Worm (Caenorhabditis elegans) whole organism, L4 larva: ENCODE results near the gene ifb-1.
A peak's percentile ranks its signal among the peaks of the same experiment; 100 is the strongest.

Source experiments
- F37D6.2 ChIP-seq: sonication (generic microtip); optimal IDR thresholded peaks from 2 replicates; lab custom pipeline; 2016; ENCODE audit warnings: mild to moderate bottlenecking, missing genetic modification characterization, missing compliant biosample characterization
- F49E8.2 ChIP-seq: sonication (generic microtip); optimal IDR thresholded peaks from 2 replicates; lab custom pipeline; 2016; ENCODE audit warnings: missing compliant biosample characterization, mild to moderate bottlenecking, missing genetic modification characterization, borderline replicate concordance
- T26A8.4 ChIP-seq: fragments of 200-800 bp; sonication (Bioruptor generic); IDR thresholded peaks from 2 replicates; pipeline ENCODE4 v1.3.6; 2022; ENCODE audit warnings: missing genetic modification characterization, missing compliant biosample characterization
- Y105C5A.15 ChIP-seq: fragments of 200-800 bp; sonication (Bioruptor generic); IDR thresholded peaks from 2 replicates; pipeline ENCODE4 v1.3.6; 2022; ENCODE audit warnings: missing genetic modification characterization, missing compliant biosample characterization
- arid-1 ChIP-seq: fragments of 200-800 bp; sonication (Bioruptor generic); conservative IDR thresholded peaks from 2 replicates; pipeline ENCODE4 v1.3.6; 2022; ENCODE audit warnings: missing genetic modification reagents, missing genetic modification characterization, missing compliant biosample characterization
- ceh-20 ChIP-seq: fragments of 200-800 bp; sonication (Bioruptor generic); IDR thresholded peaks from 2 replicates; pipeline ENCODE4 v1.3.6; 2022; ENCODE audit warnings: missing genetic modification reagents, missing genetic modification characterization, missing compliant biosample characterization
- ceh-28 ChIP-seq: fragments of 150-350 bp; optimal IDR thresholded peaks from 2 replicates; lab custom pipeline; 2014; ENCODE audit warnings: missing biosample characterization, missing genetic modification reagents, missing genetic modification characterization
- ctbp-1 ChIP-seq: fragments of 200-800 bp; sonication (Bioruptor generic); IDR thresholded peaks from 2 replicates; pipeline ENCODE4 v1.3.6; 2022; ENCODE audit warnings: missing genetic modification reagents, missing genetic modification characterization, missing compliant biosample characterization
- daf-16 ChIP-seq, 3 experiments: sonication (generic microtip); optimal IDR thresholded peaks; 2 replicates each; lab custom pipeline; 2016 to 2017; ENCODE audit warnings: missing genetic modification characterization in 3 of 3, missing genetic modification reagents in 3 of 3, mild to moderate bottlenecking in 2 of 3, missing compliant biosample characterization in 2 of 3, missing biosample characterization in 1 of 3, moderate library complexity in 1 of 3
- duxl-1 ChIP-seq: sonication (generic microtip); optimal IDR thresholded peaks from 2 replicates; lab custom pipeline; 2016; ENCODE audit warnings: mild to moderate bottlenecking, missing genetic modification characterization, moderate library complexity, missing compliant biosample characterization; ENCODE audit not compliant: poor library complexity
- hif-1 ChIP-seq, 2 experiments: sonication (generic microtip); optimal IDR thresholded peaks; 2 replicates each; lab custom pipeline; 2016 to 2017; ENCODE audit warnings: missing compliant biosample characterization in 2 of 2, missing genetic modification characterization in 2 of 2, missing genetic modification reagents in 2 of 2, missing genotype in 2 of 2, mild to moderate bottlenecking in 1 of 2
- hlh-30 ChIP-seq: sonication (generic microtip); optimal IDR thresholded peaks from 2 replicates; lab custom pipeline; 2017; ENCODE audit warnings: antibody characterized with exemption, mild to moderate bottlenecking, missing genetic modification characterization, missing compliant biosample characterization; ENCODE audit not compliant: insufficient read depth
- hmg-1.1 ChIP-seq: fragments of 200-800 bp; sonication (Bioruptor generic); IDR thresholded peaks from 2 replicates; pipeline ENCODE4 v1.3.6; 2022; ENCODE audit warnings: missing genetic modification reagents, missing genetic modification characterization, missing compliant biosample characterization
- jun-1 ChIP-seq: fragments of 150-350 bp; optimal IDR thresholded peaks from 2 replicates; lab custom pipeline; 2014; ENCODE audit warnings: missing biosample characterization, missing genetic modification reagents, missing genetic modification characterization
- lim-7 ChIP-seq: fragments of 200-800 bp; sonication (Bioruptor generic); IDR thresholded peaks from 2 replicates; pipeline ENCODE4 v1.3.6; 2022; ENCODE audit warnings: missing genetic modification characterization, missing compliant biosample characterization
- lin-39 ChIP-seq: fragments of 150-350 bp; optimal IDR thresholded peaks from 2 replicates; lab custom pipeline; 2014; ENCODE audit warnings: missing biosample characterization, missing genetic modification reagents, missing genetic modification characterization
- lir-3 ChIP-seq: sonication (generic microtip); optimal IDR thresholded peaks from 2 replicates; lab custom pipeline; 2016; ENCODE audit warnings: mild to moderate bottlenecking, missing genetic modification characterization, missing compliant biosample characterization
- madf-5 ChIP-seq, 2 experiments: fragments of 200-800 bp; sonication (Bioruptor generic); IDR thresholded peaks; 2 replicates each; pipeline ENCODE4 v1.3.6; 2022; ENCODE audit warnings: missing compliant biosample characterization in 2 of 2, missing genetic modification characterization in 2 of 2
- mep-1 ChIP-seq: fragments of 150-350 bp; sonication (generic microtip); optimal IDR thresholded peaks from 3 replicates; lab custom pipeline; 2014; ENCODE audit warnings: missing biosample characterization, missing genetic modification characterization
- nhr-10 ChIP-seq: fragments of 150-350 bp; optimal IDR thresholded peaks from 2 replicates; lab custom pipeline; 2014; ENCODE audit warnings: missing biosample characterization, missing genetic modification characterization
- nhr-41 ChIP-seq: fragments of 200-800 bp; sonication (Bioruptor generic); IDR thresholded peaks from 2 replicates; pipeline ENCODE4 v1.3.6; 2022; ENCODE audit warnings: missing genetic modification reagents, missing genetic modification characterization, missing compliant biosample characterization
- nhr-42 ChIP-seq: fragments of 200-800 bp; sonication (Bioruptor generic); IDR thresholded peaks from 2 replicates; pipeline ENCODE4 v1.3.6; 2022; ENCODE audit warnings: missing genetic modification characterization, missing compliant biosample characterization
- nhr-48 ChIP-seq: sonication (generic microtip); optimal IDR thresholded peaks from 2 replicates; lab custom pipeline; 2016; ENCODE audit warnings: mild to moderate bottlenecking, missing genetic modification characterization, missing compliant biosample characterization
- nhr-76 ChIP-seq: fragments of 150-350 bp; optimal IDR thresholded peaks from 2 replicates; lab custom pipeline; 2014; ENCODE audit warnings: missing biosample characterization, missing genetic modification characterization
- pha-4 ChIP-seq, 2 experiments: fragments of 150-350 bp in 1 of 2; fragments of 200-800 bp in 1 of 2; sonication (Bioruptor generic) in 1 of 2; IDR thresholded peaks in 1 of 2; optimal IDR thresholded peaks in 1 of 2; 2 replicates each; pipeline versions ENCODE4 v1.3.6 to Lab custom; 2014 to 2022; ENCODE audit warnings: missing genetic modification characterization in 2 of 2, missing genetic modification reagents in 2 of 2, missing biosample characterization in 1 of 2, missing compliant biosample characterization in 1 of 2
- php-3 ChIP-seq: fragments of 200-800 bp; sonication (Bioruptor generic); IDR thresholded peaks from 2 replicates; pipeline ENCODE4 v1.3.6; 2022; ENCODE audit warnings: missing genetic modification reagents, missing genetic modification characterization, missing compliant biosample characterization
- pqm-1 ChIP-seq: sonication (generic microtip); optimal IDR thresholded peaks from 2 replicates; lab custom pipeline; 2017; ENCODE audit warnings: missing biosample characterization, missing genetic modification characterization
- skn-1 ChIP-seq: fragments of 150-350 bp; optimal IDR thresholded peaks from 2 replicates; lab custom pipeline; 2014; ENCODE audit warnings: missing biosample characterization, missing genetic modification characterization
- tag-97 ChIP-seq: fragments of 200-800 bp; sonication (Bioruptor generic); IDR thresholded peaks from 2 replicates; pipeline ENCODE4 v1.3.6; 2022; ENCODE audit warnings: missing genetic modification characterization, missing compliant biosample characterization
- unc-62 ChIP-seq, 3 experiments: fragments of 150-350 bp in 1 of 3; sonication (generic microtip); optimal IDR thresholded peaks in 2 of 3; peaks in 1 of 3; 1 replicate in 1 of 3; 2 replicates in 2 of 3; lab custom pipeline; 2014 to 2017; ENCODE audit warnings: missing biosample characterization in 3 of 3, missing genetic modification characterization in 3 of 3, missing genetic modification reagents in 3 of 3, missing genotype in 1 of 3
- zfp-2 ChIP-seq: sonication (generic microtip); optimal IDR thresholded peaks from 2 replicates; lab custom pipeline; 2016; ENCODE audit warnings: mild to moderate bottlenecking, missing genetic modification characterization, missing compliant biosample characterization
- zfp-3 ChIP-seq: fragments of 200-800 bp; sonication (Bioruptor generic); conservative IDR thresholded peaks from 2 replicates; pipeline ENCODE4 v1.3.6; 2022; ENCODE audit warnings: missing genetic modification reagents, missing genetic modification characterization, missing compliant biosample characterization
- zip-11 ChIP-seq: fragments of 200-800 bp; sonication (Bioruptor generic); IDR thresholded peaks from 2 replicates; pipeline ENCODE4 v1.3.6; 2022; ENCODE audit warnings: missing genetic modification characterization, missing compliant biosample characterization
- zip-2 ChIP-seq: fragments of 150-350 bp; optimal IDR thresholded peaks from 2 replicates; lab custom pipeline; 2014; ENCODE audit warnings: missing biosample characterization, missing genetic modification characterization

The ifb-1 gene

ce11 chrII:5781935-5782921 is 16.8 kb downstream of the ifb-1 start, which contains the start of gene K05F1.6 (continued):
- TF ChIP-seq lin-39 (tag; lab: Kevin White, UChicago) = no peak
- peak; percentile 66; the same call in 1 of the 2 replicates for TF ChIP-seq ceh-20 (GFP tag; lab: Robert Waterston, UW)
- peak; percentile 80 for TF ChIP-seq lir-3 (tag; lab: Kevin White, UChicago)
- TF ChIP-seq unc-62 (GFP tag; optimal IDR thresholded peaks at IDR 0.05 in 1 of 2; lab: Kevin White, UChicago) = peak in 1 of 2 experiments; percentile 92
- TF ChIP-seq unc-62 (tag; optimal IDR thresholded peaks at IDR 0.05; lab: Kevin White, UChicago) = no peak
- TF ChIP-seq php-3 (GFP tag; lab: Robert Waterston, UW) = peak; percentile 65
- peak in 1 of 2 experiments; percentile 12 for TF ChIP-seq hif-1 (tag; optimal IDR thresholded peaks at IDR 0.05; lab: Kevin White, UChicago)
- 0 out of 2 replicates have a peak, but pooled peaks have one; percentile 37 for TF ChIP-seq zip-11 (GFP tag; lab: Robert Waterston, UW)
- TF ChIP-seq arid-1 (GFP tag; lab: Robert Waterston, UW) = peak; percentile 89
- peak; percentile 31 for TF ChIP-seq F37D6.2 (tag; lab: Kevin White, UChicago)
- no peak for TF ChIP-seq skn-1 (tag; lab: Kevin White, UChicago)
- TF ChIP-seq ceh-28 = no peak
- TF ChIP-seq pqm-1 (tag; lab: Kevin White, UChicago) = no peak
- TF ChIP-seq nhr-10 (tag; lab: Kevin White, UChicago) = no peak
- TF ChIP-seq zfp-2 = peak; percentile 23
- TF ChIP-seq F49E8.2 = peak; percentile 78
- 0 out of 4 replicates have a peak, but pooled peaks have one; percentile 38 to 52 for TF ChIP-seq madf-5 (GFP tag; IDR thresholded peaks at IDR 0.05; lab: Robert Waterston, UW)
- 0 out of 2 replicates have a peak, but pooled peaks have one; percentile 38 for TF ChIP-seq Y105C5A.15 (GFP tag; lab: Robert Waterston, UW)
- peak; percentile 79 for TF ChIP-seq duxl-1 (tag; lab: Kevin White, UChicago)
- no peak for TF ChIP-seq nhr-76
- peak; percentile 80 for TF ChIP-seq T26A8.4 (GFP tag; lab: Robert Waterston, UW)
- peak; percentile 75 to 88 for TF ChIP-seq daf-16 (GFP tag; optimal IDR thresholded peaks at IDR 0.05; lab: Kevin White, UChicago)
- peak; percentile 50 for TF ChIP-seq daf-16 (tag; optimal IDR thresholded peaks at IDR 0.05; lab: Kevin White, UChicago)
- TF ChIP-seq zip-2 (tag; lab: Kevin White, UChicago) = peak; percentile 42
- TF ChIP-seq hlh-30 (tag; lab: Kevin White, UChicago) = peak; percentile 62
- peak; percentile 46 for TF ChIP-seq nhr-48 (tag; lab: Kevin White, UChicago)
- TF ChIP-seq tag-97 (GFP tag; lab: Robert Waterston, UW) = 0 out of 2 replicates have a peak, but pooled peaks have one; percentile 28
- peak; percentile 85; the same call in 1 of the 2 replicates for TF ChIP-seq pha-4 (GFP tag; IDR thresholded peaks at IDR 0.05; lab: Robert Waterston, UW)
- TF ChIP-seq pha-4 (tag; optimal IDR thresholded peaks at IDR 0.05; lab: Kevin White, UChicago) = no peak
- TF ChIP-seq jun-1 (tag; lab: Kevin White, UChicago) = peak; percentile 73
- peak; percentile 80; the same call in 1 of the 2 replicates for TF ChIP-seq zfp-3
- peak; percentile 81 for TF ChIP-seq nhr-41 (GFP tag; lab: Robert Waterston, UW)
- peak; percentile 65 for TF ChIP-seq mep-1 (tag; lab: Kevin White, UChicago)
- TF ChIP-seq nhr-42 (GFP tag; lab: Robert Waterston, UW) = peak; percentile 63; the same call in 1 of the 2 replicates
- peak; percentile 66 for TF ChIP-seq hmg-1.1 (GFP tag; lab: Robert Waterston, UW)

DNA sequence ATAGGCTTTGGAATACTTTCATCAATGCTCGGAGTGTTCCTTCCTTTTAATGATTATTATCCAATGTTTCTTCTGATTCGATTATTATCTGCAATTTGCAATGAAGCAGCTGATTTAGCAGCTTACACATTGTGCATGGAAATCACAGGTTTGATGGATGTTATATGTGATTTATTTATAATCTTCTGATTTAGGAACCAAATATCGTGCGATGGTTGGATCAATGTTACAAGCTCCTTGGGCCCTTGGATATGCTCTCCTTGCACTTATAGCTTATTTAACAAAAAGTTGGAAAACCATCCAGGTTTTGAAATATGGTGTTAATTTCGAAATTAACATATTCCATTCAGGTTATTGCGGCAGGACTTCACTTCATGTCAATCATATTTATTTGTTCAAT is 20.1 kb downstream of the ifb-1 start:
- TF ChIP-seq unc-62 (GFP tag; optimal IDR thresholded peaks at IDR 0.05 in 1 of 2; lab: Kevin White, UChicago) (peak in 1 of 2 experiments; percentile 92), unc-62 (tag; optimal IDR thresholded peaks at IDR 0.05; lab: Kevin White, UChicago) (no peak), lim-7 (GFP tag; lab: Robert Waterston, UW) (no peak), ctbp-1 (GFP tag; lab: Robert Waterston, UW) (no peak)
